Fruit fly (Drosophila melanogaster): ENCODE results near the gene sn.

The sn gene

DNA sequence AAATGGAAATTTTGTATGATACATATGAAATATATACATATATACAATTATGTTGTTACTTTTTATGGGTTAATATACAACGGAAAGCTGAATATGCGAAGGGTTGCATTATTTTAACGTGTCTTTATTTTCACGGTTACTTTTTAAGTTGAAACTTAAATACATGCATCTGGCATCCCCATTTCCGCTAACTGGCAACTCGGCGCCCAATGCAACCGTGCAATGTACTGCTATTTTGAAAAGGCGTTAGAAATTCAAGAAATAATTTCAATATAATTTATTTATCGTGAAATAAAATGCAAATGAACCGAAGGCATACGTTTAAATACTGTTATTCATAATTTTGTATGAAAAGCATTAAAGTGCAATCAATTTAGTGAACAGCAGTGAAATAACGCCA lies 22.7 kb downstream of the sn start:
- TF ChIP-seq OdsH (GFP tag; optimal IDR thresholded peaks at IDR 0.05), result no peak
- peak; percentile 25 for TF ChIP-seq HLH106 (tag; optimal IDR thresholded peaks at IDR 0.05)
- TF ChIP-seq usp (GFP tag; optimal IDR thresholded peaks at IDR 0.05), result no peak
- no peak for TF ChIP-seq rgr (GFP tag; optimal IDR thresholded peaks at IDR 0.05)
- no peak for TF ChIP-seq Rel (GFP tag; optimal IDR thresholded peaks at IDR 0.05)
- TF ChIP-seq Rel (tag; optimal IDR thresholded peaks at IDR 0.05), result no peak
- no peak for TF ChIP-seq pan (optimal IDR thresholded peaks at IDR 0.05)
- no peak for TF ChIP-seq psq (GFP tag; optimal IDR thresholded peaks at IDR 0.05)
- TF ChIP-seq CG9705 (GFP tag; optimal IDR thresholded peaks at IDR 0.05), result peak; percentile 9
- no peak for TF ChIP-seq CrebA (GFP tag; optimal IDR thresholded peaks at IDR 0.05; ENCODE audit: borderline replicate concordance)
- TF ChIP-seq Myc (optimal IDR thresholded peaks at IDR 0.05), result no peak
- no peak for TF ChIP-seq brk (GFP tag; optimal IDR thresholded peaks at IDR 0.05)
- no peak for TF ChIP-seq Hnf4 (GFP tag; optimal IDR thresholded peaks at IDR 0.05)

dm6 chrX:7995171-7995747 lies 31.4 kb downstream of the sn start, which contains the start of gene Tbh:
TSS of gene Tbh (plus strand) at chrX:7995697.
- TF ChIP-seq fru (GFP tag; optimal IDR thresholded peaks at IDR 0.05), result no peak
- no peak for TF ChIP-seq Dif (GFP tag; optimal IDR thresholded peaks at IDR 0.05; ENCODE audit: partially characterized antibody)
- TF ChIP-seq Myc (optimal IDR thresholded peaks at IDR 0.05), result no peak
- no peak for TF ChIP-seq pan (optimal IDR thresholded peaks at IDR 0.05)
- no peak for TF ChIP-seq Dfd (GFP tag; optimal IDR thresholded peaks at IDR 0.05)
- no peak for TF ChIP-seq woc (GFP tag; optimal IDR thresholded peaks at IDR 0.05)
- TF ChIP-seq sage (GFP tag; optimal IDR thresholded peaks at IDR 0.05), result no peak
- no peak for TF ChIP-seq h (GFP tag; optimal IDR thresholded peaks at IDR 0.05)
- TF ChIP-seq rgr (GFP tag; optimal IDR thresholded peaks at IDR 0.05), result no peak
- no peak for TF ChIP-seq Jra (GFP tag; optimal IDR thresholded peaks at IDR 0.05)

DNA sequence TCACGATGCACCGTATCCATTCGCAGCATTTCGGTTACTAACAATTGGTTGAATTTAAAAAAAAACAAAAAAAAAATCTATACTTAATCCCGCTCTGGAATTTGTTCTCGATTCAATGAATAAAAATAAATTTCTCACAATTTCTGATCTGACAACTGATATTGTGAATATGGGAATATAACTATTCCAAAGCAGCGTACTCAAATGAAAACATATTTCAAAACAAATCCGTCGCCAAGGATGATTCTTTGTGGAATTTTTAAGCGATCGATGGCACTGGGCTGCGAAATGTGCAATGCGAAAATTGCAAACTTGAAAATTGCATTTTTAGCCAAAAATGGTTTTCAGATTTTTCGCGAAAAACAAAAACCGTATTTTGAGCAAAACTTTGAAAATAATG lies 57.4 kb downstream of the sn start, which contains the start of gene CG15333:
CG15333 (minus strand) TSS at position 101 of the 400 bp plus-strand sequence.
- no peak for TF ChIP-seq tai (GFP tag; optimal IDR thresholded peaks at IDR 0.05)
- no peak for TF ChIP-seq dsf (GFP tag; optimal IDR thresholded peaks at IDR 0.05; ENCODE audit: borderline replicate concordance)

All from whole organism, wandering third instar larva.